Fruit fly (Drosophila melanogaster) whole organism, embryonic: ENCODE results near the gene Osi18.

ENCODE experiments used
- Ada2b ChIP-seq: fragments of 200-800 bp; sonication (Bioruptor generic); IDR thresholded peaks from 2 replicates; pipeline ENCODE4 v1.3.6; 2022; ENCODE audit warnings: missing biosample characterization, missing genetic modification characterization
- Atf6 ChIP-seq: fragments of 200-800 bp; sonication (Bioruptor generic); IDR thresholded peaks from 2 replicates; pipeline ENCODE4 v1.3.6; 2022; ENCODE audit warnings: missing biosample characterization, missing genetic modification characterization
- CG31365 ChIP-seq: fragments of 200-800 bp; sonication (Bioruptor generic); optimal IDR thresholded peaks from 2 replicates; lab custom pipeline; 2018; ENCODE audit warnings: missing biosample characterization, mild to moderate bottlenecking, missing genetic modification characterization
- CG34422 ChIP-seq: fragments of 200-800 bp; sonication (Bioruptor generic); IDR thresholded peaks from 3 replicates; pipeline ENCODE4 v1.3.6; 2022; ENCODE audit warnings: missing biosample characterization, missing genetic modification characterization
- CG9437 ChIP-seq: fragments of 200-800 bp; sonication (Bioruptor generic); optimal IDR thresholded peaks from 2 replicates; lab custom pipeline; 2018; ENCODE audit warnings: missing biosample characterization, mild to moderate bottlenecking, missing genetic modification characterization
- H2.0 ChIP-seq: fragments of 200-800 bp; sonication (Bioruptor generic); IDR thresholded peaks from 2 replicates; pipeline ENCODE4 v1.3.6; 2022; ENCODE audit warnings: missing biosample characterization, missing genetic modification characterization
- Myb ChIP-seq: fragments of 200-800 bp; sonication (Bioruptor generic); optimal IDR thresholded peaks from 2 replicates; lab custom pipeline; 2016; ENCODE audit warnings: missing biosample characterization, missing genetic modification characterization
- mam ChIP-seq: fragments of 200-800 bp; sonication (Bioruptor generic); optimal IDR thresholded peaks from 3 replicates; lab custom pipeline; 2016; ENCODE audit warnings: missing biosample characterization, missing genetic modification characterization
- mirr ChIP-seq: fragments of 200-800 bp; sonication (Bioruptor generic); optimal IDR thresholded peaks from 3 replicates; lab custom pipeline; 2018; ENCODE audit warnings: missing biosample characterization, mild to moderate bottlenecking, missing genetic modification characterization
- stwl ChIP-seq: fragments of 200-800 bp; sonication (Bioruptor generic); optimal IDR thresholded peaks from 3 replicates; lab custom pipeline; 2018; ENCODE audit warnings: missing biosample characterization, mild to moderate bottlenecking, missing genetic modification characterization, moderate library complexity
- vvl ChIP-seq: fragments of 200-800 bp; sonication (Bioruptor generic); IDR thresholded peaks from 2 replicates; pipeline ENCODE4 v1.3.6; 2022; ENCODE audit warnings: missing biosample characterization, missing genetic modification characterization

DNA sequence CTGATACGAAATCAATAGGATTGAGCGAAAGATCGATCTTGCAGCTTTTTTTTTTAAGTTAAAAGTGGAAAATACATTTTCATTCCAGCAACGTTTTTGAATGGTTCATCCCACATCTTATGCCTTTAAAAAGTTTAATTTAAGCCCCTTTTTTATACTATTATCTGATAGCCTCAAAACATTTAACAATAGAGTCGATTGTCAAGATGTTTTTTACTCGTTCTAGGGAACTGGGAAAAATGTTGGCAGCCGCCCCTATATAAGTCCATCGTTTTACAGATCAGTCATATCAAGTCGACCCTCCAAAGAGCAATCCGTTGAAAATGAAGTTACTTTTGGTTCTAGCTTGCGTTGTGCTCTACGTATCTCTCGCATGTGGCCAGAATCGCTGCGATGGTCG is 47.4 kb downstream of the Osi18 start, which contains the start of gene CG42537:
- no peak for TF ChIP-seq CG31365 (tag; lab: Kevin White, UChicago)
- no peak for TF ChIP-seq Myb (GFP tag; lab: Kevin White, UChicago)
- TF ChIP-seq vvl (GFP tag; lab: Robert Waterston, UW), result no peak
- TF ChIP-seq mirr (GFP tag; lab: Kevin White, UChicago), result no peak
- no peak for TF ChIP-seq CG34422 (GFP tag; lab: Robert Waterston, UW)
- no peak for TF ChIP-seq CG9437 (GFP tag; lab: Kevin White, UChicago)
- TF ChIP-seq Ada2b (GFP tag; lab: Robert Waterston, UW), result no peak
- no peak for TF ChIP-seq stwl (tag; lab: Kevin White, UChicago)
- no peak for TF ChIP-seq mam
- no peak for TF ChIP-seq H2.0 (GFP tag; lab: Robert Waterston, UW)
- no peak for TF ChIP-seq Atf6 (GFP tag; lab: Robert Waterston, UW)
